Worm (Caenorhabditis elegans) whole organism, early embryonic: ENCODE measurements around the gene C03G6.17.

Experiments
- B0310.2 ChIP-seq: sonication (generic microtip); optimal IDR thresholded peaks from 2 replicates; lab custom pipeline; 2016; ENCODE audit warnings: mild to moderate bottlenecking, missing genetic modification characterization, missing compliant biosample characterization
- F13C5.2 ChIP-seq: sonication (generic microtip); optimal IDR thresholded peaks from 2 replicates; lab custom pipeline; 2017; ENCODE audit warnings: mild to moderate bottlenecking, missing genetic modification characterization, inconsistent platforms, missing compliant biosample characterization
- aly-1 ChIP-seq: sonication (generic microtip); optimal IDR thresholded peaks from 2 replicates; lab custom pipeline; 2016; ENCODE audit warnings: missing genetic modification characterization, missing compliant biosample characterization
- ama-1 ChIP-seq: fragments of 150-350 bp; optimal IDR thresholded peaks from 2 replicates; lab custom pipeline; 2014
- ceh-13 ChIP-seq: fragments of 200-800 bp; sonication (Bioruptor generic); optimal IDR thresholded peaks from 2 replicates; lab custom pipeline; 2018; ENCODE audit warnings: mild to moderate bottlenecking, missing genetic modification characterization, missing compliant biosample characterization
- ceh-36 ChIP-seq: sonication (generic microtip); optimal IDR thresholded peaks from 2 replicates; lab custom pipeline; 2016; ENCODE audit warnings: missing genetic modification characterization, inconsistent platforms, missing compliant biosample characterization
- ets-7 ChIP-seq: sonication (generic microtip); optimal IDR thresholded peaks from 2 replicates; lab custom pipeline; 2016; ENCODE audit warnings: missing genotype, missing genetic modification characterization, missing compliant biosample characterization
- flt-1 ChIP-seq: fragments of 200-800 bp; sonication (Bioruptor generic); IDR thresholded peaks from 2 replicates; pipeline ENCODE4 v1.3.6; 2022; ENCODE audit warnings: missing genetic modification characterization, missing compliant biosample characterization
- hmbx-1 ChIP-seq: sonication (generic microtip); optimal IDR thresholded peaks from 2 replicates; lab custom pipeline; 2016; ENCODE audit warnings: mild to moderate bottlenecking, missing genetic modification characterization, missing compliant biosample characterization
- hmg-4 ChIP-seq: fragments of 200-800 bp; sonication (Bioruptor generic); optimal IDR thresholded peaks from 2 replicates; lab custom pipeline; 2018; ENCODE audit warnings: mild to moderate bottlenecking, missing genetic modification characterization, missing compliant biosample characterization
- hnd-1 ChIP-seq: sonication (generic microtip); optimal IDR thresholded peaks from 2 replicates; lab custom pipeline; 2016; ENCODE audit warnings: missing genetic modification characterization, missing compliant biosample characterization
- pes-1 ChIP-seq: fragments of 200-800 bp; sonication (Bioruptor generic); IDR thresholded peaks from 2 replicates; pipeline ENCODE4 v1.3.6; 2022; ENCODE audit warnings: missing genetic modification reagents, missing genetic modification characterization, missing compliant biosample characterization
- scrt-1 ChIP-seq: fragments of 200-800 bp; sonication (Bioruptor generic); IDR thresholded peaks from 2 replicates; pipeline ENCODE4 v1.3.6; 2022; ENCODE audit warnings: missing genetic modification characterization, missing compliant biosample characterization
- sea-1 ChIP-seq: fragments of 200-800 bp; sonication (Bioruptor generic); conservative IDR thresholded peaks from 2 replicates; pipeline ENCODE4 v1.3.6; 2022; ENCODE audit warnings: missing genetic modification characterization, missing compliant biosample characterization
- tbx-11 ChIP-seq: fragments of 200-800 bp; sonication (Bioruptor generic); IDR thresholded peaks from 2 replicates; pipeline ENCODE4 v1.3.6; 2022; ENCODE audit warnings: missing genetic modification characterization, missing compliant biosample characterization
- tbx-37 ChIP-seq: fragments of 200-800 bp; sonication (Bioruptor generic); conservative IDR thresholded peaks from 2 replicates; pipeline ENCODE4 v1.3.6; 2022; ENCODE audit warnings: missing genetic modification reagents, missing genetic modification characterization, missing compliant biosample characterization
- tra-4 ChIP-seq: sonication (generic microtip); optimal IDR thresholded peaks from 2 replicates; lab custom pipeline; 2017; ENCODE audit warnings: missing genetic modification characterization, missing compliant biosample characterization

The C03G6.17 gene

ce11 chrV:7400588-7400987 is 19.7 kb upstream of the C03G6.17 start, which contains the start of gene srx-60:
srx-60 (plus strand) TSS chrV:7400888.
- TF ChIP-seq sea-1 (GFP tag; lab: Robert Waterston, UW) (no peak), hmbx-1 (tag; lab: Kevin White, UChicago) (no peak), hnd-1 (tag; lab: Kevin White, UChicago) (no peak), ceh-36 (tag; lab: Kevin White, UChicago) (no peak), tbx-37 (no peak), ets-7 (tag; lab: Kevin White, UChicago) (no peak), hmg-4 (no peak), flt-1 (no peak), B0310.2 (tag; lab: Kevin White, UChicago) (no peak), aly-1 (tag; lab: Kevin White, UChicago) (no peak), tra-4 (no peak), tbx-11 (no peak), scrt-1 (GFP tag; lab: Robert Waterston, UW) (no peak), F13C5.2 (tag; lab: Kevin White, UChicago) (no peak), ceh-13 (GFP tag; lab: Kevin White, UChicago) (no peak), ama-1 (lab: Kevin White, UChicago) (no peak)

ce11 chrV:7400095-7400494 is 19.2 kb upstream of the C03G6.17 start, which contains the start of gene cnc-9:
cnc-9 (minus strand) TSS chrV:7400195.
- TF ChIP-seq ets-7 (tag; lab: Kevin White, UChicago) (no peak), aly-1 (tag; lab: Kevin White, UChicago) (no peak), flt-1 (no peak), scrt-1 (GFP tag; lab: Robert Waterston, UW) (no peak), ceh-36 (tag; lab: Kevin White, UChicago) (no peak), hmg-4 (no peak), tra-4 (no peak), B0310.2 (tag; lab: Kevin White, UChicago) (no peak), F13C5.2 (tag; lab: Kevin White, UChicago) (no peak), tbx-11 (no peak), sea-1 (GFP tag; lab: Robert Waterston, UW) (no peak), hnd-1 (tag; lab: Kevin White, UChicago) (no peak)

ce11 chrV:7399202-7399601 is 18.3 kb upstream of the C03G6.17 start, which contains the start of gene gst-41:
gst-41 (minus strand) TSS chrV:7399302.
- no peak for TF ChIP-seq hnd-1 (tag; lab: Kevin White, UChicago)
- no peak for TF ChIP-seq tbx-11
- no peak for TF ChIP-seq ceh-36 (tag; lab: Kevin White, UChicago)
- TF ChIP-seq tra-4 = no peak
- no peak for TF ChIP-seq ceh-13 (GFP tag; lab: Kevin White, UChicago)
- TF ChIP-seq sea-1 (GFP tag; lab: Robert Waterston, UW) = no peak
- no peak for TF ChIP-seq tbx-37
- no peak for TF ChIP-seq scrt-1 (GFP tag; lab: Robert Waterston, UW)
- TF ChIP-seq F13C5.2 (tag; lab: Kevin White, UChicago) = no peak
- TF ChIP-seq pes-1 (GFP tag; lab: Robert Waterston, UW) = no peak
- no peak for TF ChIP-seq flt-1
- no peak for TF ChIP-seq hmg-4
- TF ChIP-seq ama-1 (lab: Kevin White, UChicago) = no peak
- no peak for TF ChIP-seq aly-1 (tag; lab: Kevin White, UChicago)
- no peak for TF ChIP-seq B0310.2 (tag; lab: Kevin White, UChicago)
- TF ChIP-seq hmbx-1 (tag; lab: Kevin White, UChicago) = no peak
- TF ChIP-seq ets-7 (tag; lab: Kevin White, UChicago) = no peak

- TF ChIP-seq tbx-37 (no peak), tbx-11 (no peak), pes-1 (GFP tag; lab: Robert Waterston, UW) (no peak), aly-1 (tag; lab: Kevin White, UChicago) (no peak), ceh-36 (tag; lab: Kevin White, UChicago) (no peak), ets-7 (tag; lab: Kevin White, UChicago) (no peak), flt-1 (no peak), B0310.2 (tag; lab: Kevin White, UChicago) (no peak), F13C5.2 (tag; lab: Kevin White, UChicago) (no peak), hmg-4 (no peak), ceh-13 (GFP tag; lab: Kevin White, UChicago) (no peak), ama-1 (lab: Kevin White, UChicago) (no peak), tra-4 (no peak), hmbx-1 (tag; lab: Kevin White, UChicago) (no peak), sea-1 (GFP tag; lab: Robert Waterston, UW) (no peak)
Observed at ce11 chrV:7395359-7395758, 14.5 kb upstream of the C03G6.17 start, which contains the start of gene srx-9. srx-9 (minus strand) TSS chrV:7395459.

- TF ChIP-seq sea-1 (GFP tag; lab: Robert Waterston, UW) (no peak), pes-1 (GFP tag; lab: Robert Waterston, UW) (no peak), aly-1 (tag; lab: Kevin White, UChicago) (no peak), ets-7 (tag; lab: Kevin White, UChicago) (no peak), ama-1 (lab: Kevin White, UChicago) (no peak), F13C5.2 (tag; lab: Kevin White, UChicago) (no peak), flt-1 (no peak), ceh-36 (tag; lab: Kevin White, UChicago) (no peak), scrt-1 (GFP tag; lab: Robert Waterston, UW) (no peak), tbx-37 (no peak), hnd-1 (tag; lab: Kevin White, UChicago) (no peak), tra-4 (no peak), hmbx-1 (tag; lab: Kevin White, UChicago) (no peak), ceh-13 (GFP tag; lab: Kevin White, UChicago) (no peak), tbx-11 (no peak), hmg-4 (no peak)
Observed at ce11 chrV:7391933-7392332, 11.0 kb upstream of the C03G6.17 start, which contains the start of gene fbxa-105. fbxa-105 (minus strand) TSS chrV:7392029.

- TF ChIP-seq hmg-4 (no peak), sea-1 (GFP tag; lab: Robert Waterston, UW) (no peak), ceh-36 (tag; lab: Kevin White, UChicago) (no peak), hmbx-1 (tag; lab: Kevin White, UChicago) (no peak), ets-7 (tag; lab: Kevin White, UChicago) (no peak), tra-4 (no peak), flt-1 (no peak), aly-1 (tag; lab: Kevin White, UChicago) (no peak), F13C5.2 (tag; lab: Kevin White, UChicago) (no peak), tbx-11 (no peak), tbx-37 (no peak), scrt-1 (GFP tag; lab: Robert Waterston, UW) (no peak), ama-1 (lab: Kevin White, UChicago) (no peak), ceh-13 (GFP tag; lab: Kevin White, UChicago) (no peak), pes-1 (GFP tag; lab: Robert Waterston, UW) (no peak)
Observed at ce11 chrV:7389771-7390170, 8.9 kb upstream of the C03G6.17 start, which contains the start of gene C02H6.1. C02H6.1 (minus strand) TSS chrV:7389871.
